Worm (Caenorhabditis elegans) whole organism, L4/young adult: ENCODE measurements around the gene unc-78.

Source experiments
- W03F9.2 ChIP-seq: fragments of 150-350 bp; optimal IDR thresholded peaks from 2 replicates; lab custom pipeline; 2014; ENCODE audit warnings: missing biosample characterization, missing genetic modification characterization
- him-1 ChIP-seq: sonication (generic microtip); optimal IDR thresholded peaks from 2 replicates; lab custom pipeline; 2016; ENCODE audit warnings: missing genotype, missing genetic modification reagents, missing genetic modification characterization, missing compliant biosample characterization

- TF ChIP-seq him-1 (tag; lab: Kevin White, UChicago) (no peak), W03F9.2 (tag; lab: Kevin White, UChicago) (no peak)
Observed at ce11 chrX:3369442-3369841, 42.0 kb downstream of the unc-78 start.
